Worm (Caenorhabditis elegans) whole organism, early embryonic: Measurements from ENCODE around the gene ugt-65.

Source experiments
- ama-1 ChIP-seq: fragments of 150-350 bp; optimal IDR thresholded peaks from 2 replicates; lab custom pipeline; 2014
- ceh-13 ChIP-seq: fragments of 200-800 bp; sonication (Bioruptor generic); optimal IDR thresholded peaks from 2 replicates; lab custom pipeline; 2018; ENCODE audit warnings: mild to moderate bottlenecking, missing genetic modification characterization, missing compliant biosample characterization
- flt-1 ChIP-seq: fragments of 200-800 bp; sonication (Bioruptor generic); IDR thresholded peaks from 2 replicates; pipeline ENCODE4 v1.3.6; 2022; ENCODE audit warnings: missing genetic modification characterization, missing compliant biosample characterization

ce11 chrIV:12396645-12397258 is 23.7 kb upstream of the ugt-65 start:
- TF ChIP-seq ama-1 (lab: Kevin White, UChicago) (no peak), flt-1 (GFP tag; lab: Robert Waterston, UW) (no peak), ceh-13 (no peak)
